Worm (Caenorhabditis elegans) whole organism, L4/young adult: ENCODE data around the gene D1086.18.

Experiments used
- W03F9.2 ChIP-seq: fragments of 150-350 bp; optimal IDR thresholded peaks from 2 replicates; lab custom pipeline; 2014; ENCODE audit warnings: missing biosample characterization, missing genetic modification characterization
- dao-5 ChIP-seq: sonication (generic microtip); optimal IDR thresholded peaks from 2 replicates; lab custom pipeline; 2016; ENCODE audit warnings: missing genotype, missing genetic modification characterization, moderate library complexity, missing compliant biosample characterization
- him-1 ChIP-seq: sonication (generic microtip); optimal IDR thresholded peaks from 2 replicates; lab custom pipeline; 2016; ENCODE audit warnings: missing genotype, missing genetic modification reagents, missing genetic modification characterization, missing compliant biosample characterization

ce11 chrV:14064422-14064821 lies 21.3 kb upstream of the D1086.18 start, which contains the start of gene D1086.21:
- no peak for TF ChIP-seq W03F9.2
- TF ChIP-seq him-1 (tag; lab: Kevin White, UChicago): no peak
- no peak for TF ChIP-seq dao-5
